Fruit fly (Drosophila melanogaster) whole organism, embryonic: Measurements from ENCODE around the gene raw.

Source experiments
- CG2116 ChIP-seq: fragments of 200-800 bp; sonication (Bioruptor generic); optimal IDR thresholded peaks from 3 replicates; lab custom pipeline; 2018; ENCODE audit warnings: missing biosample characterization, mild to moderate bottlenecking, missing genetic modification characterization
- Gsc ChIP-seq: fragments of 200-800 bp; sonication (Bioruptor generic); IDR thresholded peaks from 2 replicates; pipeline ENCODE4 v1.3.6; 2022; ENCODE audit warnings: missing biosample characterization, missing genetic modification characterization
- Hr39 ChIP-seq: fragments of >200 bp; optimal IDR thresholded peaks from 2 replicates; lab custom pipeline; 2017
- amos ChIP-seq: fragments of 200-800 bp; sonication (Bioruptor generic); IDR thresholded peaks from 2 replicates; pipeline ENCODE4 v1.3.6; 2022; ENCODE audit warnings: missing biosample characterization, missing genetic modification characterization; ENCODE audit not compliant: partially characterized antibody
- wek ChIP-seq: fragments of 200-800 bp; sonication (Bioruptor generic); optimal IDR thresholded peaks from 3 replicates; lab custom pipeline; 2018; ENCODE audit warnings: missing biosample characterization, mild to moderate bottlenecking, missing genetic modification characterization, moderate library complexity

- TF ChIP-seq wek (GFP tag; lab: Kevin White, UChicago) (no peak), Gsc (GFP tag; lab: Robert Waterston, UW) (no peak), CG2116 (GFP tag; lab: Kevin White, UChicago) (no peak), Hr39 (lab: Kevin White, UChicago) (no peak), amos (GFP tag; lab: Robert Waterston, UW) (no peak)
Measured at dm6 chr2L:8684276-8684675, 56.2 kb downstream of the raw start, which contains the start of gene CG9289.
